Worm (Caenorhabditis elegans) whole organism, late embryonic: ENCODE results near the gene sar-1.

ENCODE experiments used
- F13H6.1 ChIP-seq: sonication (generic microtip); optimal IDR thresholded peaks from 2 replicates; lab custom pipeline; 2016; ENCODE audit warnings: missing genetic modification characterization, missing compliant biosample characterization
- dmd-4 ChIP-seq: sonication (generic microtip); optimal IDR thresholded peaks from 2 replicates; lab custom pipeline; 2016; ENCODE audit warnings: borderline replicate concordance, missing genetic modification characterization, missing compliant biosample characterization

- TF ChIP-seq F13H6.1 (tag; lab: Kevin White, UChicago) (no peak), dmd-4 (tag; lab: Kevin White, UChicago) (no peak)
Observed at ce11 chrIV:4490148-4490652, 22.9 kb downstream of the sar-1 start, which contains the start of gene ZK180.7.
